Fruit fly (Drosophila melanogaster): ENCODE measurements around the gene Spn77Bc.

- no peak for TF ChIP-seq spab (GFP tag; optimal IDR thresholded peaks at IDR 0.05)
- no peak for TF ChIP-seq CG4318 (GFP tag; optimal IDR thresholded peaks at IDR 0.05)
- TF ChIP-seq CG8319 (GFP tag; optimal IDR thresholded peaks at IDR 0.05), result no peak
- TF ChIP-seq CG6808 (GFP tag; optimal IDR thresholded peaks at IDR 0.05), result no peak
- TF ChIP-seq vri (GFP tag; optimal IDR thresholded peaks at IDR 0.05), result no peak
- TF ChIP-seq CG11902 (GFP tag; optimal IDR thresholded peaks at IDR 0.05), result no peak
- no peak for TF ChIP-seq Ets21C (GFP tag; optimal IDR thresholded peaks at IDR 0.05)
- no peak for TF ChIP-seq CG31627 (GFP tag; optimal IDR thresholded peaks at IDR 0.05)
- TF ChIP-seq Blimp-1 (GFP tag; optimal IDR thresholded peaks at IDR 0.05), result no peak
- TF ChIP-seq CG10669 (GFP tag; optimal IDR thresholded peaks at IDR 0.05), result no peak
These were observed 45.6 kb upstream of the Spn77Bc start, which contains the start of gene FRG1 for dm6 chr3L:20296797-20297196.
